Fruit fly (Drosophila melanogaster) whole organism, embryonic: ENCODE results near the gene CG44000.

Experiments used
- Atf3 ChIP-seq: fragments of 200-800 bp; sonication (Bioruptor generic); optimal IDR thresholded peaks from 3 replicates; lab custom pipeline; 2016; ENCODE audit warnings: missing biosample characterization, missing genetic modification characterization
- CG10147 ChIP-seq: fragments of 200-800 bp; sonication (Bioruptor generic); optimal IDR thresholded peaks from 2 replicates; lab custom pipeline; 2019; ENCODE audit warnings: missing biosample characterization, mild to moderate bottlenecking, missing genetic modification characterization, moderate library complexity
- CG10366 ChIP-seq: fragments of 200-800 bp; sonication (Bioruptor generic); IDR thresholded peaks from 2 replicates; pipeline ENCODE4 v1.3.6; 2022; ENCODE audit warnings: missing biosample characterization, missing genetic modification characterization
- CG11085 ChIP-seq: fragments of 200-800 bp; sonication (Bioruptor generic); IDR thresholded peaks from 2 replicates; pipeline ENCODE4 v1.3.6; 2022; ENCODE audit warnings: missing biosample characterization, missing genetic modification characterization
- CG11247 ChIP-seq: fragments of 200-800 bp; sonication (Bioruptor generic); IDR thresholded peaks from 2 replicates; pipeline ENCODE4 v1.3.6; 2022; ENCODE audit warnings: missing biosample characterization, missing genetic modification characterization
- CG11504 ChIP-seq: fragments of 200-800 bp; sonication (Bioruptor generic); optimal IDR thresholded peaks from 3 replicates; lab custom pipeline; 2019; ENCODE audit warnings: missing biosample characterization, mild to moderate bottlenecking, missing genetic modification characterization, moderate library complexity
- CG12219 ChIP-seq: fragments of 200-800 bp; sonication (Bioruptor generic); optimal IDR thresholded peaks from 3 replicates; lab custom pipeline; 2018; ENCODE audit warnings: missing biosample characterization, mild to moderate bottlenecking, missing genetic modification characterization
- CG13624 ChIP-seq: fragments of 200-800 bp; sonication (Bioruptor generic); optimal IDR thresholded peaks from 2 replicates; lab custom pipeline; 2016; ENCODE audit warnings: missing biosample characterization, missing genetic modification characterization
- CG13894 ChIP-seq: fragments of 200-800 bp; sonication (Bioruptor generic); optimal IDR thresholded peaks from 3 replicates; lab custom pipeline; 2018; ENCODE audit warnings: missing biosample characterization, mild to moderate bottlenecking, missing genetic modification characterization, moderate library complexity
- CG14050 ChIP-seq: fragments of 200-800 bp; sonication (Bioruptor generic); IDR thresholded peaks from 3 replicates; pipeline ENCODE4 v1.3.6; 2022; ENCODE audit warnings: missing biosample characterization, missing genetic modification characterization
- CG15514 ChIP-seq: fragments of 200-800 bp; sonication (Bioruptor generic); optimal IDR thresholded peaks from 3 replicates; lab custom pipeline; 2017; ENCODE audit warnings: missing biosample characterization, missing genetic modification characterization, mild to moderate bottlenecking, moderate library complexity, missing genetic modification reagents
- CG1647 ChIP-seq: fragments of 200-800 bp; sonication (Bioruptor generic); optimal IDR thresholded peaks from 3 replicates; lab custom pipeline; 2016; ENCODE audit warnings: missing biosample characterization, missing genetic modification characterization
- CG18011 ChIP-seq: fragments of 200-800 bp; sonication (Bioruptor generic); optimal IDR thresholded peaks from 2 replicates; lab custom pipeline; 2017; ENCODE audit warnings: missing biosample characterization, missing genetic modification characterization, mild to moderate bottlenecking, moderate library complexity, missing genotype
- CG18476 ChIP-seq: fragments of 200-800 bp; sonication (Bioruptor generic); optimal IDR thresholded peaks from 2 replicates; lab custom pipeline; 2016; ENCODE audit warnings: missing biosample characterization, mild to moderate bottlenecking, missing genetic modification characterization
- CG2889 ChIP-seq: fragments of 200-800 bp; sonication (Bioruptor generic); IDR thresholded peaks from 3 replicates; pipeline ENCODE4 v1.3.6; 2022; ENCODE audit warnings: missing biosample characterization, missing genetic modification characterization
- CG33557 ChIP-seq: fragments of 200-800 bp; sonication (Bioruptor generic); optimal IDR thresholded peaks from 2 replicates; lab custom pipeline; 2019; ENCODE audit warnings: missing biosample characterization, mild to moderate bottlenecking, missing genetic modification characterization, moderate library complexity
- CG4360 ChIP-seq: fragments of 200-800 bp; sonication (Bioruptor generic); IDR thresholded peaks from 2 replicates; pipeline ENCODE4 v1.3.6; 2022; ENCODE audit warnings: missing biosample characterization, missing genetic modification characterization
- CG4730 ChIP-seq: fragments of 200-800 bp; sonication (Bioruptor generic); IDR thresholded peaks from 2 replicates; pipeline ENCODE4 v1.3.6; 2022; ENCODE audit warnings: missing biosample characterization, missing genetic modification characterization
- CG4854 ChIP-seq: fragments of 200-800 bp; sonication (Bioruptor generic); optimal IDR thresholded peaks from 2 replicates; lab custom pipeline; 2016; ENCODE audit warnings: missing biosample characterization, missing genetic modification characterization, inconsistent platforms
- CG5245 ChIP-seq: fragments of 200-800 bp; sonication (Bioruptor generic); optimal IDR thresholded peaks from 3 replicates; lab custom pipeline; 2016; ENCODE audit warnings: missing biosample characterization, missing genetic modification characterization
- CG7839 ChIP-seq: fragments of 200-800 bp; sonication (Bioruptor generic); optimal IDR thresholded peaks from 3 replicates; lab custom pipeline; 2018; ENCODE audit warnings: missing biosample characterization, mild to moderate bottlenecking, missing genetic modification characterization, moderate library complexity
- CG9215 ChIP-seq: fragments of 200-800 bp; sonication (Bioruptor generic); IDR thresholded peaks from 2 replicates; pipeline ENCODE4 v1.3.6; 2022; ENCODE audit warnings: missing biosample characterization, missing genetic modification characterization
- Dad ChIP-seq: fragments of 200-800 bp; sonication (Bioruptor generic); optimal IDR thresholded peaks from 3 replicates; lab custom pipeline; 2016; ENCODE audit warnings: missing biosample characterization, missing genetic modification characterization
- Dfd ChIP-seq, 2 experiments: fragments of >200 bp; optimal IDR thresholded peaks; 2 replicates each; lab custom pipeline; 2017; ENCODE audit warnings: missing biosample characterization in 2 of 2, missing genetic modification characterization in 2 of 2
- Eip74EF ChIP-seq, 2 experiments: fragments of 200-800 bp in 1 of 2; fragments of >200 bp in 1 of 2; sonication (Bioruptor generic) in 1 of 2; optimal IDR thresholded peaks; 2 replicates each; lab custom pipeline; 2017 to 2019; ENCODE audit warnings: missing biosample characterization in 2 of 2, missing genetic modification characterization in 2 of 2, mild to moderate bottlenecking in 1 of 2, moderate library complexity in 1 of 2
- Elba2 ChIP-seq: fragments of 200-800 bp; sonication (Bioruptor generic); optimal IDR thresholded peaks from 3 replicates; lab custom pipeline; 2016; ENCODE audit warnings: missing biosample characterization, missing genetic modification characterization
- Gsc ChIP-seq: fragments of 200-800 bp; sonication (Bioruptor generic); IDR thresholded peaks from 2 replicates; pipeline ENCODE4 v1.3.6; 2022; ENCODE audit warnings: missing biosample characterization, missing genetic modification characterization
- Hr3 ChIP-seq: fragments of 200-800 bp; sonication (Bioruptor generic); optimal IDR thresholded peaks from 3 replicates; lab custom pipeline; 2016; ENCODE audit warnings: missing biosample characterization, missing genetic modification characterization
- Lpt ChIP-seq: fragments of >200 bp; optimal IDR thresholded peaks from 2 replicates; lab custom pipeline; 2018; ENCODE audit warnings: missing biosample characterization, missing genetic modification characterization
- MESR4 ChIP-seq: fragments of 200-800 bp; sonication (Bioruptor generic); optimal IDR thresholded peaks from 2 replicates; lab custom pipeline; 2018; ENCODE audit warnings: missing biosample characterization, mild to moderate bottlenecking, missing genetic modification characterization, moderate library complexity
- Meics ChIP-seq: fragments of 200-800 bp; sonication (Bioruptor generic); optimal IDR thresholded peaks from 2 replicates; lab custom pipeline; 2017; ENCODE audit warnings: missing biosample characterization, mild to moderate bottlenecking, missing genetic modification characterization
- Mes4 ChIP-seq: fragments of 200-800 bp; sonication (Bioruptor generic); optimal IDR thresholded peaks from 2 replicates; lab custom pipeline; 2016; ENCODE audit warnings: missing biosample characterization, missing genetic modification characterization
- NC2α ChIP-seq: fragments of 200-800 bp; sonication (Bioruptor generic); optimal IDR thresholded peaks from 2 replicates; lab custom pipeline; 2016; ENCODE audit warnings: missing biosample characterization, missing genetic modification characterization
- Ravus ChIP-seq: fragments of 200-800 bp; sonication (Bioruptor generic); IDR thresholded peaks from 2 replicates; pipeline ENCODE4 v1.3.6; 2022; ENCODE audit warnings: missing biosample characterization, missing genetic modification characterization
- Six4 ChIP-seq: fragments of 200-800 bp; sonication (Bioruptor generic); optimal IDR thresholded peaks from 2 replicates; lab custom pipeline; 2016; ENCODE audit warnings: missing biosample characterization, missing genetic modification characterization
- Taf1 ChIP-seq: fragments of 200-800 bp; sonication (Bioruptor generic); IDR thresholded peaks from 2 replicates; pipeline ENCODE4 v1.3.6; 2022; ENCODE audit warnings: missing biosample characterization, missing genetic modification characterization
- Vsx1 ChIP-seq: fragments of 200-800 bp; sonication (Bioruptor generic); optimal IDR thresholded peaks from 2 replicates; lab custom pipeline; 2017; ENCODE audit warnings: missing biosample characterization, mild to moderate bottlenecking, missing genetic modification characterization, missing genetic modification reagents
- ato ChIP-seq: fragments of 200-800 bp; sonication (Bioruptor generic); IDR thresholded peaks from 2 replicates; pipeline ENCODE4 v1.3.6; 2022; ENCODE audit warnings: missing biosample characterization, missing genetic modification characterization; ENCODE audit not compliant: partially characterized antibody
- cas ChIP-seq: fragments of 200-800 bp; sonication (Bioruptor generic); IDR thresholded peaks from 2 replicates; pipeline ENCODE4 v1.3.6; 2022; ENCODE audit warnings: missing biosample characterization, missing genetic modification characterization
- ci ChIP-seq: fragments of 200-800 bp; sonication (Bioruptor generic); IDR thresholded peaks from 3 replicates; pipeline ENCODE4 v1.3.6; 2022; ENCODE audit warnings: missing biosample characterization, missing genetic modification characterization
- crp ChIP-seq, 2 experiments: fragments of 200-800 bp; sonication (Bioruptor generic); optimal IDR thresholded peaks; 2 replicates in 1 of 2; 3 replicates in 1 of 2; lab custom pipeline; 2017; ENCODE audit warnings: missing biosample characterization in 2 of 2, missing genetic modification characterization in 2 of 2, mild to moderate bottlenecking in 1 of 2, moderate library complexity in 1 of 2
- ewg ChIP-seq: fragments of 200-800 bp; sonication (Bioruptor generic); optimal IDR thresholded peaks from 3 replicates; lab custom pipeline; 2017; ENCODE audit warnings: mild to moderate bottlenecking, missing biosample characterization, missing genetic modification reagents, missing genetic modification characterization
- inv ChIP-seq: fragments of 200-800 bp; sonication (Bioruptor generic); IDR thresholded peaks from 2 replicates; pipeline ENCODE4 v1.3.6; 2022; ENCODE audit warnings: missing biosample characterization, missing genetic modification characterization; ENCODE audit not compliant: partially characterized antibody
- luna ChIP-seq: fragments of 200-800 bp; sonication (Bioruptor generic); optimal IDR thresholded peaks from 2 replicates; lab custom pipeline; 2016; ENCODE audit warnings: missing biosample characterization, missing genetic modification characterization
- org-1 ChIP-seq: fragments of 200-800 bp; sonication (Bioruptor generic); optimal IDR thresholded peaks from 2 replicates; lab custom pipeline; 2017; ENCODE audit warnings: missing biosample characterization, missing genetic modification characterization
- pum ChIP-seq: fragments of 200-800 bp; sonication (Bioruptor generic); optimal IDR thresholded peaks from 2 replicates; lab custom pipeline; 2016; ENCODE audit warnings: missing biosample characterization, missing genetic modification characterization
- ttk ChIP-seq: fragments of 200-800 bp; sonication (Bioruptor generic); IDR thresholded peaks from 2 replicates; pipeline ENCODE4 v2.1.2; 2022; ENCODE audit warnings: missing biosample characterization, missing genetic modification characterization
- unc-4 ChIP-seq: fragments of 200-800 bp; sonication (Bioruptor generic); IDR thresholded peaks from 2 replicates; pipeline ENCODE4 v1.3.6; 2022; ENCODE audit warnings: missing biosample characterization, missing genetic modification characterization; ENCODE audit not compliant: partially characterized antibody
- usp ChIP-seq: fragments of >200 bp; optimal IDR thresholded peaks from 2 replicates; lab custom pipeline; 2017; ENCODE audit warnings: missing biosample characterization, missing genetic modification characterization
- z ChIP-seq: fragments of 200-800 bp; sonication (Bioruptor generic); IDR thresholded peaks from 3 replicates; pipeline ENCODE4 v1.3.6; 2022; ENCODE audit warnings: missing biosample characterization, missing genetic modification characterization
- zen2 ChIP-seq: fragments of 200-800 bp; sonication (Bioruptor generic); IDR thresholded peaks from 3 replicates; pipeline ENCODE4 v1.3.6; 2022; ENCODE audit warnings: missing biosample characterization, missing genetic modification characterization; ENCODE audit not compliant: partially characterized antibody

CG44000 gene

dm6 chr2L:5095350-5095962 lies 52.4 kb downstream of the CG44000 start (continued):
- no peak for TF ChIP-seq ato (GFP tag; lab: Robert Waterston, UW)
- TF ChIP-seq inv = no peak
- no peak for TF ChIP-seq pum (GFP tag; lab: Kevin White, UChicago)
- no peak for TF ChIP-seq ci (GFP tag; lab: Robert Waterston, UW)
- no peak for TF ChIP-seq CG12219 (GFP tag; lab: Kevin White, UChicago)
- TF ChIP-seq Dfd (GFP tag; optimal IDR thresholded peaks at IDR 0.05; lab: Kevin White, UChicago) = no peak
- no peak for TF ChIP-seq CG4360 (GFP tag; lab: Robert Waterston, UW)
- TF ChIP-seq ewg (GFP tag; lab: Kevin White, UChicago) = no peak
- peak in 1 of 2 experiments; percentile 92 for TF ChIP-seq Eip74EF (GFP tag; optimal IDR thresholded peaks at IDR 0.05; lab: Kevin White, UChicago)
- no peak for TF ChIP-seq CG18011
- TF ChIP-seq usp (GFP tag; lab: Kevin White, UChicago) = no peak
- TF ChIP-seq CG15514 = no peak
- TF ChIP-seq Taf1 (GFP tag; lab: Robert Waterston, UW) = no peak
- no peak for TF ChIP-seq Mes4 (GFP tag; lab: Kevin White, UChicago)
- TF ChIP-seq NC2α (GFP tag; lab: Kevin White, UChicago) = no peak
- no peak for TF ChIP-seq CG9215 (GFP tag; lab: Robert Waterston, UW)
- TF ChIP-seq org-1 (GFP tag; lab: Kevin White, UChicago) = no peak
- no peak for TF ChIP-seq Six4
- TF ChIP-seq ttk (GFP tag; lab: Robert Waterston, UW) = no peak
- no peak for TF ChIP-seq cas (GFP tag; lab: Robert Waterston, UW)
- no peak for TF ChIP-seq CG33557 (GFP tag; lab: Kevin White, UChicago)
- no peak for TF ChIP-seq CG10147 (GFP tag; lab: Kevin White, UChicago)
- no peak for TF ChIP-seq CG18476 (GFP tag; lab: Kevin White, UChicago)
- no peak for TF ChIP-seq CG11247 (GFP tag; lab: Robert Waterston, UW)
- no peak for TF ChIP-seq Atf3 (GFP tag; lab: Kevin White, UChicago)
- TF ChIP-seq Hr3 (GFP tag; lab: Kevin White, UChicago) = no peak
- TF ChIP-seq z = no peak
- TF ChIP-seq Meics = peak; percentile 12
- peak; percentile 65 for TF ChIP-seq CG13894
- TF ChIP-seq Gsc (GFP tag; lab: Robert Waterston, UW) = no peak
- no peak for TF ChIP-seq crp (GFP tag; optimal IDR thresholded peaks at IDR 0.05; lab: Kevin White, UChicago)
- no peak for TF ChIP-seq CG1647
- no peak for TF ChIP-seq Elba2 (GFP tag; lab: Kevin White, UChicago)
- TF ChIP-seq CG4854 (GFP tag; lab: Kevin White, UChicago) = no peak
- no peak for TF ChIP-seq unc-4 (GFP tag; lab: Robert Waterston, UW)
- no peak for TF ChIP-seq CG2889 (GFP tag; lab: Robert Waterston, UW)
- TF ChIP-seq zen2 (GFP tag; lab: Robert Waterston, UW) = no peak
- no peak for TF ChIP-seq CG13624
- TF ChIP-seq CG10366 = no peak
- no peak for TF ChIP-seq CG5245 (GFP tag; lab: Kevin White, UChicago)
- no peak for TF ChIP-seq Vsx1 (GFP tag; lab: Kevin White, UChicago)
- no peak for TF ChIP-seq Ravus
- TF ChIP-seq CG14050 (GFP tag; lab: Robert Waterston, UW) = no peak
- TF ChIP-seq Dad (GFP tag; lab: Kevin White, UChicago) = no peak
- TF ChIP-seq MESR4 (GFP tag; lab: Kevin White, UChicago) = no peak
- TF ChIP-seq CG7839 = no peak
- TF ChIP-seq CG11085 (GFP tag; lab: Robert Waterston, UW) = no peak
- TF ChIP-seq CG4730 = no peak
- no peak for TF ChIP-seq luna (GFP tag; lab: Kevin White, UChicago)
- TF ChIP-seq Lpt (GFP tag; lab: Kevin White, UChicago) = no peak
- no peak for TF ChIP-seq CG11504
